Fruit fly (Drosophila melanogaster) whole organism: ENCODE measurements around the gene Cals.

Source experiments
- CG8478 ChIP-seq: fragments of >200 bp; optimal IDR thresholded peaks from 2 replicates; lab custom pipeline; 2018; ENCODE audit warnings: inconsistent platforms
- Dll ChIP-seq: fragments of >200 bp; optimal IDR thresholded peaks from 2 replicates; lab custom pipeline; 2017
- EcR ChIP-seq, 2 experiments: fragments of >200 bp; optimal IDR thresholded peaks; 2 replicates each; lab custom pipeline; 2017; ENCODE audit warnings: missing biosample characterization in 2 of 2, missing genetic modification characterization in 2 of 2, missing genetic modification reagents in 2 of 2
- pan ChIP-seq: fragments of >200 bp; optimal IDR thresholded peaks from 2 replicates; lab custom pipeline; 2017
- psq ChIP-seq: fragments of >200 bp; optimal IDR thresholded peaks from 2 replicates; lab custom pipeline; 2017
- usp ChIP-seq: fragments of >200 bp; optimal IDR thresholded peaks from 2 replicates; lab custom pipeline; 2017; ENCODE audit warnings: missing biosample characterization, missing genetic modification characterization, mixed read lengths

Gene Cals

DNA sequence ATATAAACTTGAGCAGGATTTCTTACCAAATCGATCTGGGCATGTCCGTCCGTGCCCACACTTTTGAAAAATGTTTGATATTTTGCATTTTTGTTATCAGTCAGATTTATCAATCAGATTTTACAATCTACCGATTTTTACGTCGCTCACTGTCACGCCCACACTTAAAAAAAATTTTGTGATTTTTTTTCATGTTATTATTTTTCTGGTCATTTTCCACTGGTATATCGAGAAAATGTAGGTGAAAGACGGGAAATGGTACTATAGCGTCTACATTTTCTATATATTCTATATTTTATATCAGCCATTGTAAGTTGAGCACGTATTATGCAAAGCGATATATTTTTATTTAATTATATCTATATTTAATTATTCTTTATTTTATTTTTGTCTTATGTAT, 58.9 kb downstream of the Cals start:
- TF ChIP-seq usp, result no peak
- no peak for TF ChIP-seq CG8478 (lab: Kevin White, UChicago)
- no peak for TF ChIP-seq psq (lab: Kevin White, UChicago)
- no peak for TF ChIP-seq EcR (GFP tag; optimal IDR thresholded peaks at IDR 0.05; lab: Kevin White, UChicago)
- TF ChIP-seq Dll (lab: Kevin White, UChicago), result no peak
- TF ChIP-seq pan (lab: Kevin White, UChicago), result no peak

DNA sequence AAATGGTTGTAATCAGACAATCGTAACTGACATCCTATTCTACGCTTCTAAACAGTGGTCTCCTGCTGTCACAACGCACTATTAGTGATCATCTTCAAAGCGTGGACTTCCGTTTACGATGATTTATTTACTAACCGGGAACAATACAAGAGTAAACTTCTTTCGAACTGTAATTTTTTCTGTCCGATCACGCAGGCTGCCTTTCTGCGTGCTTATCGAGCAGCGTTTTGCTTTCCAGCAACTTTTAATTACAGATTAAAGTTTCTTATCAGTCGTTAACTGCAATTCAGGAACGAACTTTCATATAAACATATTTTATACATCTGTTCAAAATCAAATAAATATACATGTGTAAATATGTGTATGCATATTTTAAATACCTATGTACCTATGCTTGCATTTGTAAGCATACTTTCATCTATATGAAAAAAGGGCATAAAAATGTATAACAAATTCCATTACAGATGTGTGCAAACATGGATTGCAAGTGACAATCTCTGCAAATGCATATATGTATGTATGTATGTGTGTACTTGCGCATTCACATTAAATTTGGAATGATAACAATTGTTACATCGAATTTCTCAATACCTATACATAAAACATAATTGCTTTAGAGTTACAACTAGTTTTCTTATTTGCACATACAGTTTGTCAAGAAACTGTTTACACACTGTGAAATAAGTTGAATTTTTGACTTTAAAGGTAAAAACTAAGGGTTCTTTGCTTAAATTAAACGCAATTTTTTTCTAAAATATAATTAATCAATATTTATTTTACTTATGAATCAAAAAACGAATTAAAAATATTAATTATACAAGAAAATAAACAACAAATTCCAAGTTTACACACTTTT, 60.0 kb downstream of the Cals start:
- TF ChIP-seq CG8478 (lab: Kevin White, UChicago) (no peak), usp (no peak), Dll (lab: Kevin White, UChicago) (no peak), psq (lab: Kevin White, UChicago) (no peak), EcR (GFP tag; optimal IDR thresholded peaks at IDR 0.05; lab: Kevin White, UChicago) (no peak), pan (lab: Kevin White, UChicago) (no peak)
